Fruit fly (Drosophila melanogaster) Kc167 (cell line): ENCODE results near the gene Ir7f.

Experiments
- Myc ChIP-seq: fragments of >200 bp; optimal IDR thresholded peaks from 2 replicates; lab custom pipeline; 2017; ENCODE audit warnings: missing external identifiers
- Sin3A ChIP-seq: fragments of >200 bp; optimal IDR thresholded peaks from 2 replicates; lab custom pipeline; 2018; ENCODE audit warnings: missing external identifiers
- h ChIP-seq: fragments of >200 bp; optimal IDR thresholded peaks from 3 replicates; lab custom pipeline; 2018; ENCODE audit warnings: missing external identifiers
- insv ChIP-seq: fragments of >200 bp; optimal IDR thresholded peaks from 3 replicates; lab custom pipeline; 2018; ENCODE audit warnings: missing external identifiers
- psq ChIP-seq: fragments of >200 bp; optimal IDR thresholded peaks from 2 replicates; lab custom pipeline; 2017; ENCODE audit warnings: missing external identifiers
- ttk ChIP-seq: sonication (Bioruptor generic); optimal IDR thresholded peaks from 2 replicates; lab custom pipeline; 2017; ENCODE audit warnings: missing external identifiers

Ir7f gene

dm6 chrX:7874094-7874493, 9.7 kb downstream of the Ir7f start, which contains the start of gene Ir7c:
TSS of gene Ir7c (plus strand) at chrX:7874394.
- TF ChIP-seq h (lab: Kevin White, UChicago) (no peak), Myc (lab: Kevin White, UChicago) (no peak), insv (lab: Kevin White, UChicago) (no peak), Sin3A (lab: Kevin White, UChicago) (no peak), psq (no peak), ttk (lab: Kevin White, UChicago) (no peak)

- TF ChIP-seq ttk (lab: Kevin White, UChicago), result no peak
- TF ChIP-seq Myc (lab: Kevin White, UChicago), result no peak
- TF ChIP-seq psq, result no peak
- no peak for TF ChIP-seq h (lab: Kevin White, UChicago)
- TF ChIP-seq insv (lab: Kevin White, UChicago), result no peak
- no peak for TF ChIP-seq Sin3A (lab: Kevin White, UChicago)
Observed at dm6 chrX:7873172-7873930, 10.5 kb downstream of the Ir7f start, which contains the start of gene dec. TSS of gene dec (minus strand) at chrX:7873222.

DNA sequence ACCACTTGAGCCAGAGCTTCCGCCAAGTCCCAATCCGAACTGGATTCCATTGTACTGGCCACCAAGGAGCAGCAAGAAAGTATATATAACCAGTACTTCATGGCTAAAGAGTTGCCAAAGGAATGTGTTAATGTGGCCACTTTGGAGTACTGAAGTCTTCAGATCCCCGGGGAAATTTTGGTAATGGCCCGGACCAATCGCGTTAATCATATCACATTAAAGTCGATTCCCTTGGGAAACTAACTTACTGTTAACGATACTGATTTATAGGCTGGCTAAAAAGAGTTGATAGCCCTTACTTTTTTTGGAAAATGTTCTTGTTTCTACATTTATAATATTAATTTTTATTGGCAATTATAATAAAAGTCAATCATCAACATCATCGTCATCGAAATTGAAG, 17.0 kb downstream of the Ir7f start, which contains the start of gene Ir7b:
Ir7b (minus strand) TSS at position 101 of the 400 bp plus-strand sequence.
- TF ChIP-seq psq, result no peak
- no peak for TF ChIP-seq ttk (lab: Kevin White, UChicago)
- TF ChIP-seq Myc (lab: Kevin White, UChicago), result no peak
- TF ChIP-seq h (lab: Kevin White, UChicago), result no peak
- TF ChIP-seq Sin3A (lab: Kevin White, UChicago), result no peak
- no peak for TF ChIP-seq insv (lab: Kevin White, UChicago)

DNA sequence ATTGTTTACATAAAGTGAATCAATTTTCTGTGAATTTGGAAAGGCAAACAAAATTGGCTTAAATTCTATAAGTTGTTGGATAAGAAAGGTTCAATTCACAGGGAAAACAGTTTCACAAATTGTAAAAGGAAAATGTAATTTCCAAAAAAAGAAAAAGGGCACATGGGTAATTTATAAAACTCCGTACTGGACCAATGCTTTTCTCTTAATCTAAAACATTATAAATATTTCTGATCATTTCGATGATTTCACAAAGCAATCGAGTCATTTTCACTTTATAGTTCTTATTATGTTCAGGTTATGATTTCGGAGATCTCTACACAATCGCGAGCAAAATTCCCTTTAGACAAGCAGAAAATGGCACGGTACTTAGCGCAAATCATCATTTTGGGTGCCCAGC, 26.0 kb downstream of the Ir7f start, which contains the start of gene CG1409:
CG1409 (plus strand) TSS at position 301 of the 400 bp plus-strand sequence.
- no peak for TF ChIP-seq h (lab: Kevin White, UChicago)
- no peak for TF ChIP-seq Myc (lab: Kevin White, UChicago)
- no peak for TF ChIP-seq psq
- no peak for TF ChIP-seq ttk (lab: Kevin White, UChicago)
- TF ChIP-seq insv (lab: Kevin White, UChicago), result no peak
- TF ChIP-seq Sin3A (lab: Kevin White, UChicago), result no peak

dm6 chrX:7854144-7854543, 29.7 kb downstream of the Ir7f start, which contains the start of gene CG10920:
TSS of gene CG10920 (minus strand) at chrX:7854244.
- TF ChIP-seq ttk (lab: Kevin White, UChicago) (no peak), Myc (lab: Kevin White, UChicago) (no peak), insv (lab: Kevin White, UChicago) (no peak), Sin3A (lab: Kevin White, UChicago) (no peak), h (lab: Kevin White, UChicago) (no peak), psq (no peak)
